Worm (Caenorhabditis elegans): Measurements from ENCODE around the gene tbck-1.
"Not testable (repeated sequence)": the region's sequence is repeated elsewhere in the genome, so short reads cannot be mapped to it uniquely, and the experiment has no call there.

tbck-1 gene

DNA sequence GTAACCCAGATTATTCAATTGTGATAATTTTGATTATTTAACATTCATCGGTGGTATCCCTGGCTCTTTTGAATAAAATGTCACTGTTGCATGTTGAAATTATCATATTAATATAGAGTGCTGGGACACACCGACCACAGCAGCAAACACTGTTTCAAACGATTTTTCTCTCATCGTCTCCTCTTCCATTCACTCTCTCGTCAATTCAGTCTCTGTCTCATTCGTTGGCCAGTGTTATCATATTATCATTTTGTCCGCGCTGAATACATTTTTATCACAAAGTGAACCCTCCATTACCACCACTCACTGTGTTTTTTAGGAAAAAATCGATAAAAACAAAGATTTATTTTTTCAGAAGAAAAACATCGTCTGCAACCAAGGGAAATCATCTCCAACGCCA lies 28.7 kb downstream of the tbck-1 start:
- TF ChIP-seq lin-39 (tag; optimal IDR thresholded peaks at IDR 0.05) (no peak), crh-2 (tag; optimal IDR thresholded peaks at IDR 0.05) (peak; percentile 32), mab-5 (tag; optimal IDR thresholded peaks at IDR 0.05) (no peak), egl-27 (tag; optimal IDR thresholded peaks at IDR 0.05) (no peak), fos-1 (tag; optimal IDR thresholded peaks at IDR 0.05) (peak; percentile 94), zag-1 (tag; optimal IDR thresholded peaks at IDR 0.05) (no peak), nhr-129 (tag; optimal IDR thresholded peaks at IDR 0.05) (peak; percentile 17), nhr-21 (tag; optimal IDR thresholded peaks at IDR 0.05) (no peak), sma-9 (GFP tag; optimal IDR thresholded peaks at IDR 0.05) (peak; percentile 18), sma-9 (tag; optimal IDR thresholded peaks at IDR 0.05) (no peak), dmd-4 (tag; optimal IDR thresholded peaks at IDR 0.05) (no peak), R02D3.7 (tag; optimal IDR thresholded peaks at IDR 0.05) (no peak), lsy-2 (tag; optimal IDR thresholded peaks at IDR 0.05) (no peak)

- TF ChIP-seq ztf-4 (tag; optimal IDR thresholded peaks at IDR 0.05): peak; percentile 33
- no peak for TF ChIP-seq blmp-1 (tag; optimal IDR thresholded peaks at IDR 0.05; ENCODE audit: insufficient read depth)
- no peak for TF ChIP-seq mab-5 (tag; optimal IDR thresholded peaks at IDR 0.05)
- TF ChIP-seq nhr-77 (tag; optimal IDR thresholded peaks at IDR 0.05): no peak
- no peak for TF ChIP-seq skn-1 (tag; optimal IDR thresholded peaks at IDR 0.05)
- TF ChIP-seq unc-62 (GFP tag; optimal IDR thresholded peaks at IDR 0.05): no peak
- TF ChIP-seq ama-1 (optimal IDR thresholded peaks at IDR 0.05): peak; percentile 68
These were observed 29.6 kb downstream of the tbck-1 start, which contains the start of gene F11G11.5 for ce11 chrII:4857873-4858364. Gene F11G11.5 (plus strand): TSS chrII:4857923.

DNA sequence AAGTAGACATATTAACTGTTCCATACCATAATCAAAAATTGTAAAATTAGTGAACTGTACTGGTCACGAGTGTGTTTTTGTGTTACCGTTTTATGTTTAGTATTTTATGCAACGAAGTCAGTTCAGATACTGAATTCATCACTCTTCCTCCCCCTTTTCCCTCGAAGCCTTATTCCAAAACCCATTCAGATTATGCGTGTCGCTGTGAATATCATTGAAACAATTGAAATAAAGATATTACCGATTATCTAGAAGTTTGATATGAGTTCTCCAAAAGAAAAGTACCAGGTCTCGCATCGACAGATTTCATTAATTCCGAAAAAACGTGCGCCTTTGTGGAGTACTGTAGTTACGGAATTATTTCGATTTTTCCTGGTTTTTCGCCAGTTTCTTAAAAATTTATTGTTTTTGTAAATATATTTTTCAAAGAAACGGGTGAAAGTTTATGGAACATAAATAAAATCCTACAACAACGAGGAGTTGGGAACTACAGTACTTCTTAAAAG lies 30.6 kb downstream of the tbck-1 start:
- TF ChIP-seq ama-1 (optimal IDR thresholded peaks at IDR 0.05) (peak; percentile 59), sem-4 (tag; optimal IDR thresholded peaks at IDR 0.05) (no peak), ztf-4 (tag; optimal IDR thresholded peaks at IDR 0.05) (peak; percentile 35), lin-39 (tag; optimal IDR thresholded peaks at IDR 0.05) (no peak)

DNA sequence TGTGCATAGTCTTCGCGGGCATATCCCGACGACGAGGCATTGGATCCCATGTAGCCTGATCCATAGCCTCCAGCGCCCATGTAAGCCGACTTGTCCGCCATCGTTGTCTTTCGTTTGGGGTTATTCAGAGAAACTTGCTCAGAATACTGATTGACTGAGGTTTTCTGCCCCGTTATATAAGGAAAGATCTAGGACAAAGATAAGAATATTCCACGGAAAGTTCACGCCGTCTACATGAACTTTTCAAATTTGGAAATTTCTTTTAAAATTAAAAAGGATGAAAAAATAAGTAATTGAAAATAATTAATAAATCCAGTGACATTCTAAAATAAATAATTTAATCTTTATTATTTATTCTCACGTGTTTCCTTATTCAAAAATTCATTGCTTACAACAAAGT lies 31.9 kb downstream of the tbck-1 start, which contains the start of the genes nspd-5 and F11G11.4:
TSS of gene nspd-5 (minus strand) at position 101 of the 400 bp plus-strand sequence.
TSS of gene F11G11.4 (plus strand) at position 335 of the 400 bp plus-strand sequence.
- TF ChIP-seq zag-1, aly-2, nhr-237 (tag; optimal IDR thresholded peaks at IDR 0.05): not testable (repeated sequence)

ce11 chrII:4863357-4863756 lies 35.0 kb downstream of the tbck-1 start, which contains the start of the genes mpst-4 and F11G11.14:
Gene mpst-4 (minus strand): TSS chrII:4863457.
Gene F11G11.14 (plus strand): TSS chrII:4863681.
- TF ChIP-seq nhr-77 (tag; optimal IDR thresholded peaks at IDR 0.05): no peak

DNA sequence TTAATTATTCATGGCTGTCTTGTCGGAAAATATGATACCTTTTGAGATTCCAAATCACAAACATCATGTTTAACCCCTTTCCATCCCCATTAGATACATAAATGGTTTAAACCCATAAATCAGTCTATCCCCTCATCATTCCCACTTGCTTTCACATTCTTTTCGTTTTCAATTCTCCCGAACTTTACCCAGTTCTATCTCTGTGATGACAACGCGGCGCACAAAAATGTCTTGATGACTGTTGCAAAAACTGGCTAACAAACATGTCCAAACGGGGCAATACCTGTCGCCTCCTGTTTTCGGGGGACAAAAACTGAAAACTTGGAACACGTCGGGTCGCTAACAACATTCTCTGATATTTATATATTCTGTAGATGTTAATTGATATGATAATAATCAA lies 37.7 kb downstream of the tbck-1 start:
- TF ChIP-seq sem-4 (tag; optimal IDR thresholded peaks at IDR 0.05): no peak
- TF ChIP-seq nhr-11 (tag; optimal IDR thresholded peaks at IDR 0.05): no peak
- peak; percentile 56 for TF ChIP-seq unc-62 (GFP tag; optimal IDR thresholded peaks at IDR 0.05)
- TF ChIP-seq fos-1 (tag; optimal IDR thresholded peaks at IDR 0.05): peak; percentile 27
- peak; percentile 47 for TF ChIP-seq nhr-25 (tag; optimal IDR thresholded peaks at IDR 0.05)
- TF ChIP-seq ama-1 (optimal IDR thresholded peaks at IDR 0.05): peak; percentile 81
- TF ChIP-seq elt-3 (tag; optimal IDR thresholded peaks at IDR 0.05): peak; percentile 41
- TF ChIP-seq blmp-1 (tag; optimal IDR thresholded peaks at IDR 0.05; ENCODE audit: insufficient read depth): peak; percentile 67
- peak; percentile 84 for TF ChIP-seq nhr-21 (tag; optimal IDR thresholded peaks at IDR 0.05)
- TF ChIP-seq nhr-6 (tag; optimal IDR thresholded peaks at IDR 0.05): no peak

DNA sequence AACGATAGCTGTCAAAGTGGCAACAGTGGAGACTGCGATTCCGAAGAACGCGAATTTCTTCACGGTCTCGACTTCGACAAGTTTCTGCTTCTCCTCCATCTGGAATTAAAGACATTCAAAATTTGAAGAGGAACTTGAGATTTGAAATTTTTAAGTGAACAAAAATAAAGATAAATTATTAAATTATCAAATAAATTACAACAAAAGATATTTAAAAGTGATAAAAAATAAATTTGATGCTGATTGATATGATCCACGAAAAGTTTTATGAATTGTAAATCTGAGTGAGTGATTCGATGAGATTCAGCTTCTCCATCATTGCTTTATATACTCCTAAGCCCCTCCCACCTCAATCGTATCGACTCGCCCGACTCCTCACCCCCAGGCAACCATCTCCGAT lies 39.1 kb downstream of the tbck-1 start, which contains the start of gene col-17:
TSS of gene col-17 (minus strand) at position 101 of the 400 bp plus-strand sequence.
- no peak for TF ChIP-seq lin-13 (GFP tag; optimal IDR thresholded peaks at IDR 0.05)
- no peak for TF ChIP-seq dmd-4 (tag; optimal IDR thresholded peaks at IDR 0.05)
- no peak for TF ChIP-seq elt-3 (tag; optimal IDR thresholded peaks at IDR 0.05)
- no peak for TF ChIP-seq unc-39 (tag; optimal IDR thresholded peaks at IDR 0.05)
- no peak for TF ChIP-seq egl-27 (tag; optimal IDR thresholded peaks at IDR 0.05)
- no peak for TF ChIP-seq lsy-2 (tag; optimal IDR thresholded peaks at IDR 0.05)
- no peak for TF ChIP-seq nhr-12 (tag; optimal IDR thresholded peaks at IDR 0.05)
